Fruit fly (Drosophila melanogaster) whole organism, prepupa: ENCODE results near the gene Gnpat.

Source experiments
- Blimp-1 ChIP-seq: fragments of 200-800 bp; sonication (Bioruptor generic); optimal IDR thresholded peaks from 3 replicates; lab custom pipeline; 2017; ENCODE audit warnings: missing biosample characterization, missing genetic modification characterization, mild to moderate bottlenecking, moderate library complexity, missing genetic modification reagents
- CG10669 ChIP-seq: fragments of 200-800 bp; sonication (Bioruptor generic); optimal IDR thresholded peaks from 3 replicates; lab custom pipeline; 2018; ENCODE audit warnings: missing biosample characterization, mild to moderate bottlenecking, missing genetic modification characterization, moderate library complexity
- CG11294 ChIP-seq: fragments of 200-800 bp; sonication (Bioruptor generic); IDR thresholded peaks from 2 replicates; pipeline ENCODE4 v1.3.6; 2022; ENCODE audit warnings: missing biosample characterization, missing genetic modification characterization
- CG11762 ChIP-seq: fragments of 200-800 bp; sonication (Bioruptor generic); optimal IDR thresholded peaks from 3 replicates; lab custom pipeline; 2016; ENCODE audit warnings: missing biosample characterization, missing genetic modification characterization; ENCODE audit not compliant: insufficient read depth
- CG15336 ChIP-seq: fragments of 200-800 bp; sonication (Bioruptor generic); IDR thresholded peaks from 2 replicates; pipeline ENCODE4 v1.3.6; 2022; ENCODE audit warnings: missing biosample characterization, missing genetic modification characterization
- CG1621 ChIP-seq: fragments of 200-800 bp; sonication (Bioruptor generic); optimal IDR thresholded peaks from 3 replicates; lab custom pipeline; 2018; ENCODE audit warnings: missing biosample characterization, mild to moderate bottlenecking, missing genetic modification characterization
- CG16779 ChIP-seq: fragments of 200-800 bp; sonication (Bioruptor generic); optimal IDR thresholded peaks from 3 replicates; lab custom pipeline; 2017; ENCODE audit warnings: missing biosample characterization, mild to moderate bottlenecking, missing genetic modification characterization
- CG3032 ChIP-seq: fragments of 200-800 bp; optimal IDR thresholded peaks from 2 replicates; lab custom pipeline; 2019; ENCODE audit warnings: missing biosample characterization, mild to moderate bottlenecking, missing genetic modification characterization, moderate library complexity
- CG31627 ChIP-seq: fragments of 200-800 bp; sonication (Bioruptor generic); optimal IDR thresholded peaks from 3 replicates; lab custom pipeline; 2016; ENCODE audit warnings: missing biosample characterization, missing genetic modification characterization
- CG32006 ChIP-seq: fragments of 200-800 bp; sonication (Bioruptor generic); optimal IDR thresholded peaks from 3 replicates; lab custom pipeline; 2017; ENCODE audit warnings: missing biosample characterization, mild to moderate bottlenecking, missing genetic modification characterization
- CG34406 ChIP-seq: fragments of 200-800 bp; sonication (Bioruptor generic); optimal IDR thresholded peaks from 3 replicates; lab custom pipeline; 2016; ENCODE audit warnings: missing biosample characterization, missing genetic modification characterization
- CG3919 ChIP-seq: fragments of 200-800 bp; sonication (Bioruptor generic); optimal IDR thresholded peaks from 3 replicates; lab custom pipeline; 2016; ENCODE audit warnings: missing biosample characterization, missing genetic modification characterization
- CG4318 ChIP-seq: fragments of 200-800 bp; sonication (Bioruptor generic); optimal IDR thresholded peaks from 3 replicates; lab custom pipeline; 2017; ENCODE audit warnings: missing biosample characterization, mild to moderate bottlenecking, missing genetic modification characterization
- CG6163 ChIP-seq: fragments of 200-800 bp; sonication (Bioruptor generic); IDR thresholded peaks from 3 replicates; pipeline ENCODE4 v1.3.6; 2022; ENCODE audit warnings: missing biosample characterization, missing genetic modification characterization
- CG6276 ChIP-seq: fragments of 200-800 bp; sonication (Bioruptor generic); optimal IDR thresholded peaks from 2 replicates; lab custom pipeline; 2017; ENCODE audit warnings: missing biosample characterization, mild to moderate bottlenecking, missing genetic modification characterization
- CG6792 ChIP-seq: fragments of 200-800 bp; sonication (Bioruptor generic); optimal IDR thresholded peaks from 3 replicates; lab custom pipeline; 2016; ENCODE audit warnings: missing biosample characterization, missing genetic modification characterization
- CG6808 ChIP-seq: fragments of 200-800 bp; sonication (Bioruptor generic); optimal IDR thresholded peaks from 3 replicates; lab custom pipeline; 2017; ENCODE audit warnings: missing biosample characterization, missing genetic modification characterization, mild to moderate bottlenecking, moderate library complexity, missing genetic modification reagents
- CG6854 ChIP-seq: fragments of 200-800 bp; sonication (Bioruptor generic); optimal IDR thresholded peaks from 2 replicates; lab custom pipeline; 2017; ENCODE audit warnings: missing biosample characterization, mild to moderate bottlenecking, missing genetic modification characterization
- CG7368 ChIP-seq: fragments of 200-800 bp; sonication (Bioruptor generic); optimal IDR thresholded peaks from 3 replicates; lab custom pipeline; 2016; ENCODE audit warnings: missing biosample characterization, missing genetic modification characterization
- CG8319 ChIP-seq: fragments of 200-800 bp; sonication (Bioruptor generic); optimal IDR thresholded peaks from 3 replicates; lab custom pipeline; 2016; ENCODE audit warnings: missing biosample characterization, missing genetic modification characterization
- CG8632 ChIP-seq: fragments of 200-800 bp; sonication (Bioruptor generic); optimal IDR thresholded peaks from 3 replicates; lab custom pipeline; 2016; ENCODE audit warnings: missing biosample characterization, missing genetic modification characterization
- CG9139 ChIP-seq: fragments of 200-800 bp; sonication (Bioruptor generic); optimal IDR thresholded peaks from 3 replicates; lab custom pipeline; 2017; ENCODE audit warnings: missing biosample characterization, mild to moderate bottlenecking, missing genetic modification characterization
- Eip75B ChIP-seq: fragments of 200-800 bp; sonication (Bioruptor generic); optimal IDR thresholded peaks from 3 replicates; lab custom pipeline; 2016; ENCODE audit warnings: missing biosample characterization, missing genetic modification characterization
- Eip78C ChIP-seq: fragments of 200-800 bp; sonication (Bioruptor generic); peaks from one replicate; lab custom pipeline; 2016; ENCODE audit warnings: missing biosample characterization, missing genetic modification characterization
- Ets96B ChIP-seq: fragments of 200-800 bp; optimal IDR thresholded peaks from 2 replicates; lab custom pipeline; 2019; ENCODE audit warnings: missing biosample characterization, mild to moderate bottlenecking, missing genetic modification characterization, moderate library complexity
- Gug ChIP-seq: fragments of 200-800 bp; sonication (Bioruptor generic); IDR thresholded peaks from 2 replicates; pipeline ENCODE4 v1.3.6; 2022; ENCODE audit warnings: missing biosample characterization, missing genetic modification characterization
- Hr38 ChIP-seq: sonication (Bioruptor generic); optimal IDR thresholded peaks from 2 replicates; lab custom pipeline; 2016; ENCODE audit warnings: missing biosample characterization, missing genetic modification characterization
- Hr39 ChIP-seq: fragments of 200-800 bp; sonication (Bioruptor generic); optimal IDR thresholded peaks from 2 replicates; lab custom pipeline; 2016; ENCODE audit warnings: missing biosample characterization, missing genetic modification characterization
- Lpt ChIP-seq: fragments of 200-800 bp; sonication (Bioruptor generic); optimal IDR thresholded peaks from 3 replicates; lab custom pipeline; 2016; ENCODE audit warnings: missing biosample characterization, missing genetic modification characterization
- Met ChIP-seq: fragments of 200-800 bp; sonication (Bioruptor generic); optimal IDR thresholded peaks from 3 replicates; lab custom pipeline; 2016; ENCODE audit warnings: missing biosample characterization, missing genetic modification characterization
- Smox ChIP-seq: fragments of 200-800 bp; sonication (Bioruptor generic); optimal IDR thresholded peaks from 3 replicates; lab custom pipeline; 2016; ENCODE audit warnings: missing biosample characterization, missing genetic modification characterization
- Sox14 ChIP-seq: fragments of 200-800 bp; sonication (Bioruptor generic); optimal IDR thresholded peaks from 3 replicates; lab custom pipeline; 2016; ENCODE audit warnings: missing biosample characterization, missing genetic modification characterization
- Sox15 ChIP-seq: fragments of 200-800 bp; sonication (Bioruptor generic); optimal IDR thresholded peaks from 3 replicates; lab custom pipeline; 2016; ENCODE audit warnings: missing biosample characterization, missing genetic modification characterization
- achi ChIP-seq: fragments of 200-800 bp; sonication (Bioruptor generic); optimal IDR thresholded peaks from 3 replicates; lab custom pipeline; 2016; ENCODE audit warnings: missing biosample characterization, missing genetic modification characterization
- acj6 ChIP-seq: fragments of 200-800 bp; sonication (Bioruptor generic); optimal IDR thresholded peaks from 3 replicates; lab custom pipeline; 2016; ENCODE audit warnings: missing biosample characterization, missing genetic modification characterization
- cyc ChIP-seq: fragments of 200-800 bp; sonication (Bioruptor generic); optimal IDR thresholded peaks from 3 replicates; lab custom pipeline; 2016; ENCODE audit warnings: missing biosample characterization, missing genetic modification characterization
- dac ChIP-seq: fragments of 200-800 bp; sonication (Bioruptor generic); optimal IDR thresholded peaks from 2 replicates; lab custom pipeline; 2017; ENCODE audit warnings: missing biosample characterization, mild to moderate bottlenecking, missing genetic modification characterization
- dsx ChIP-seq: fragments of 200-800 bp; optimal IDR thresholded peaks from 3 replicates; lab custom pipeline; 2019; ENCODE audit warnings: missing biosample characterization, mild to moderate bottlenecking, missing genetic modification characterization, moderate library complexity; ENCODE audit not compliant: poor library complexity, severe bottlenecking
- fd59A ChIP-seq: fragments of 200-800 bp; sonication (Bioruptor generic); optimal IDR thresholded peaks from 2 replicates; lab custom pipeline; 2017; ENCODE audit warnings: missing biosample characterization, mild to moderate bottlenecking, missing genetic modification characterization, missing genetic modification reagents
- fkh ChIP-seq: fragments of 200-800 bp; sonication (Bioruptor generic); optimal IDR thresholded peaks from 3 replicates; lab custom pipeline; 2017; ENCODE audit warnings: missing biosample characterization, mild to moderate bottlenecking, missing genetic modification characterization, moderate library complexity
- net ChIP-seq: fragments of 200-800 bp; sonication (Bioruptor generic); optimal IDR thresholded peaks from 3 replicates; lab custom pipeline; 2016; ENCODE audit warnings: missing biosample characterization, missing genetic modification characterization
- pdm3 ChIP-seq: fragments of 200-800 bp; sonication (Bioruptor generic); optimal IDR thresholded peaks from 3 replicates; lab custom pipeline; 2016; ENCODE audit warnings: missing biosample characterization, missing genetic modification characterization
- salr ChIP-seq, 2 experiments: fragments of 200-800 bp; sonication (Bioruptor generic); optimal IDR thresholded peaks; 3 replicates each; lab custom pipeline; 2016 to 2018; ENCODE audit warnings: missing biosample characterization in 2 of 2, missing genetic modification characterization in 2 of 2, mild to moderate bottlenecking in 1 of 2
- ss ChIP-seq, 2 experiments: fragments of 200-800 bp; sonication (Bioruptor generic); optimal IDR thresholded peaks; 2 replicates in 1 of 2; 3 replicates in 1 of 2; lab custom pipeline; 2017 to 2018; ENCODE audit warnings: mild to moderate bottlenecking in 2 of 2, missing biosample characterization in 2 of 2, missing genetic modification characterization in 2 of 2, moderate library complexity in 1 of 2
- topi ChIP-seq: fragments of 200-800 bp; sonication (Bioruptor generic); optimal IDR thresholded peaks from 3 replicates; lab custom pipeline; 2016; ENCODE audit warnings: missing biosample characterization, missing genetic modification characterization
- vri ChIP-seq: fragments of 200-800 bp; sonication (Bioruptor generic); optimal IDR thresholded peaks from 3 replicates; lab custom pipeline; 2016; ENCODE audit warnings: missing biosample characterization, mild to moderate bottlenecking, missing genetic modification characterization

Gnpat gene

DNA sequence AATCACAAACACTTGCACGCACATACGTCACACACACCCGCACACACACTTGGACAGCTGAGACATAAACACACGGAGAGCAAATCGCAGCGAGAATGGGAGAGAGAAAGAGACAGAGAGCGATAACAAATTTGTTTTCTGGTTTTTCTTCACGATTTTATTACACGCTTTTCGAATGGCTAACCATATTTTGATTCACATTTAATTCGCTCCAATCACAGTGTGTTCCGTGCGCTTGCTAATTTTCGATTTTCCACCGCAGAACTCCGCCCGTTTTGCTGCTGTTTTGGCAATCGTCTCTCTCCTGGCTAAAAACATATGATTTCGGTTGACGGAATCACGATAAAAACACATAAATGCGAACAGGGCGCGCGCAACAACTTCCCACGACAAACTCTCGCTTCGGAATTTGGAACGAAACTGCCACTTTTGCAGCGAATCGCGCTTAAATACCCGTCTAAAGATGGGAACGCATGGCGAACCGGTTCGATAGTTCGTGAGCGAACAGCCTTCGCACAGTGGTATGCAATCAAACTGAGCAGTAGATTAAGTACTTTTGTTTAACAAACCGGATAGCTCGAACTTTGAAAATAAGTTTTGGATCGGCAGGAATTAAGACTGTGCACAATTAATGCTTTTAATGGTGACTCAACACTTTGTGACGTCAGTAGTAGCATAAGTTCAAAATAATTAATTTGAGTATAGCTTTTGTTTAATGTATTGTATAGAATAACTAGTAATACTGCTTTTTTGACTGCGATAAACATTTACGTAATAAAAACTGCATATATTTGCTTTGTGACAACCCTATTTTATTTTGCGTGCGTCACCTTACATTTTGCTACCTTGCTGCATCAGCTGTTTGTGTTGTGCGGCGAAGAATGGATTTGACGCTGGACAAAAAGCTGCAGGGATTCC lies 17.8 kb downstream of the Gnpat start, which contains the start of the genes Fur1 and Vps33B (continued):
- peak; percentile 89 to 94 for TF ChIP-seq ss (GFP tag; optimal IDR thresholded peaks at IDR 0.05; lab: Kevin White, UChicago)
- TF ChIP-seq achi (GFP tag; lab: Kevin White, UChicago): peak; percentile 97
- peak; percentile 98 for TF ChIP-seq CG32006 (GFP tag; lab: Kevin White, UChicago)
- TF ChIP-seq Sox15: peak; percentile 98
- TF ChIP-seq dac (GFP tag; lab: Kevin White, UChicago): peak; percentile 96
- peak; percentile 97 for TF ChIP-seq CG6792
- peak; percentile 97 for TF ChIP-seq CG7368 (GFP tag; lab: Kevin White, UChicago)
- peak; percentile 93 for TF ChIP-seq Gug (GFP tag; lab: Robert Waterston, UW)
- peak; percentile 95 for TF ChIP-seq fd59A (GFP tag; lab: Kevin White, UChicago)
- peak; percentile 98 for TF ChIP-seq CG3919 (GFP tag; lab: Kevin White, UChicago)
- TF ChIP-seq CG8319: peak; percentile 96
- TF ChIP-seq CG4318: peak; percentile 97
- TF ChIP-seq Lpt: peak; percentile 97
- TF ChIP-seq CG16779: peak; percentile 85
- TF ChIP-seq Blimp-1: peak; percentile 86
- peak; percentile 97 for TF ChIP-seq CG8632 (GFP tag; lab: Kevin White, UChicago)
- TF ChIP-seq CG11294 (GFP tag; lab: Robert Waterston, UW): peak; percentile 92
- peak; percentile 97 for TF ChIP-seq net (GFP tag; lab: Kevin White, UChicago)
- TF ChIP-seq Eip78C (GFP tag; lab: Kevin White, UChicago): peak; percentile 99
- TF ChIP-seq CG1621 (tag; lab: Kevin White, UChicago): peak; percentile 94
- peak; percentile 86 for TF ChIP-seq fkh (GFP tag; lab: Kevin White, UChicago)
- peak; percentile 94 for TF ChIP-seq CG10669 (GFP tag; lab: Kevin White, UChicago)
- TF ChIP-seq CG11762: peak; percentile 97
- peak; percentile 93 for TF ChIP-seq CG6808 (GFP tag; lab: Kevin White, UChicago)
- peak; percentile 92 to 99 for TF ChIP-seq salr (GFP tag; optimal IDR thresholded peaks at IDR 0.05; lab: Kevin White, UChicago)
- peak; percentile 96 for TF ChIP-seq CG15336
- peak; percentile 96 for TF ChIP-seq CG3032
- peak; percentile 95 for TF ChIP-seq Ets96B (tag; lab: Kevin White, UChicago)
- TF ChIP-seq CG34406 (GFP tag; lab: Kevin White, UChicago): peak; percentile 97
- peak; percentile 95 for TF ChIP-seq CG6163 (GFP tag; lab: Robert Waterston, UW)
- TF ChIP-seq topi: peak; percentile 98
- peak; percentile 91 for TF ChIP-seq Hr38
- peak; percentile 98 for TF ChIP-seq Met (GFP tag; lab: Kevin White, UChicago)
- TF ChIP-seq vri (GFP tag; lab: Kevin White, UChicago): peak; percentile 97
- TF ChIP-seq cyc (GFP tag; lab: Kevin White, UChicago): peak; percentile 98
- TF ChIP-seq CG31627: peak; percentile 99
- TF ChIP-seq CG6276 (GFP tag; lab: Kevin White, UChicago): peak; percentile 94
- peak; percentile 98 for TF ChIP-seq acj6 (GFP tag; lab: Kevin White, UChicago)

dm6 chr3R:25471853-25472634 lies 18.7 kb downstream of the Gnpat start:
- no peak for TF ChIP-seq pdm3 (GFP tag; lab: Kevin White, UChicago)
- no peak for TF ChIP-seq Eip75B (GFP tag; lab: Kevin White, UChicago)
- no peak for TF ChIP-seq Smox (GFP tag; lab: Kevin White, UChicago)
- no peak for TF ChIP-seq achi (GFP tag; lab: Kevin White, UChicago)
- no peak for TF ChIP-seq Met (GFP tag; lab: Kevin White, UChicago)
- no peak for TF ChIP-seq Hr39
- TF ChIP-seq CG8319: no peak
- TF ChIP-seq CG6276 (GFP tag; lab: Kevin White, UChicago): no peak
- TF ChIP-seq ss (GFP tag; optimal IDR thresholded peaks at IDR 0.05; lab: Kevin White, UChicago): peak in 1 of 2 experiments; percentile 14
- peak; percentile 94 for TF ChIP-seq dsx (GFP tag; lab: Kevin White, UChicago)
- TF ChIP-seq CG6854 (GFP tag; lab: Kevin White, UChicago): no peak
- no peak for TF ChIP-seq CG9139 (GFP tag; lab: Kevin White, UChicago)
- TF ChIP-seq Sox14 (GFP tag; lab: Kevin White, UChicago): peak; percentile 30
- TF ChIP-seq CG6163 (GFP tag; lab: Robert Waterston, UW): peak; percentile 42; the same call in 1 of the 3 replicates
- no peak for TF ChIP-seq dac (GFP tag; lab: Kevin White, UChicago)
- TF ChIP-seq CG6792: no peak
- peak; percentile 52 for TF ChIP-seq Eip78C (GFP tag; lab: Kevin White, UChicago)
- TF ChIP-seq fd59A (GFP tag; lab: Kevin White, UChicago): no peak
- TF ChIP-seq Lpt: no peak
- 0 out of 2 replicates have a peak, but pooled peaks have one; percentile 9 for TF ChIP-seq CG15336
- TF ChIP-seq CG31627: no peak
- TF ChIP-seq, all 60 proteins: peak for 6
